Fruit fly (Drosophila melanogaster): ENCODE data around the gene Rab9.

Gene Rab9

dm6 chr2L:19462898-19463297, 30.5 kb downstream of the Rab9 start:
- peak; percentile 72; the same call in 2 of the 3 replicates for TF ChIP-seq CG4496 (GFP tag; IDR thresholded peaks at IDR 0.05)
- no peak for TF ChIP-seq CG15710 (tag; optimal IDR thresholded peaks at IDR 0.05)
- TF ChIP-seq Ets98B (GFP tag; IDR thresholded peaks at IDR 0.05) = peak; percentile 19; the same call in 1 of the 2 replicates
- TF ChIP-seq Pif1A (GFP tag; optimal IDR thresholded peaks at IDR 0.05) = no peak
- no peak for TF ChIP-seq EcR (GFP tag; optimal IDR thresholded peaks at IDR 0.05)
- TF ChIP-seq gl (tag; optimal IDR thresholded peaks at IDR 0.05) = no peak
- TF ChIP-seq CG12605 (GFP tag; IDR thresholded peaks at IDR 0.05) = no peak
- no peak for TF ChIP-seq CG32121 (GFP tag; IDR thresholded peaks at IDR 0.05)
- no peak for TF ChIP-seq CG8301 (tag; optimal IDR thresholded peaks at IDR 0.05)
- TF ChIP-seq D1 (tag; optimal IDR thresholded peaks at IDR 0.05) = no peak

dm6 chr2L:19463405-19463804, 31.0 kb downstream of the Rab9 start:
- TF ChIP-seq CG17806 (tag; optimal IDR thresholded peaks at IDR 0.05) (no peak), CG32121 (GFP tag; IDR thresholded peaks at IDR 0.05) (no peak), CG15710 (tag; optimal IDR thresholded peaks at IDR 0.05) (no peak), CG8159 (tag; optimal IDR thresholded peaks at IDR 0.05) (no peak), CG8301 (tag; optimal IDR thresholded peaks at IDR 0.05) (peak; percentile 8), fd96Ca (GFP tag; IDR thresholded peaks at IDR 0.05) (no peak), rn (GFP tag; IDR thresholded peaks at IDR 0.05) (no peak), gl (tag; optimal IDR thresholded peaks at IDR 0.05) (no peak), CG14655 (GFP tag; optimal IDR thresholded peaks at IDR 0.05) (peak; percentile 70), CG9948 (tag; optimal IDR thresholded peaks at IDR 0.05) (peak; percentile 23), CG13204 (GFP tag; optimal IDR thresholded peaks at IDR 0.05) (no peak), Pif1B (GFP tag; optimal IDR thresholded peaks at IDR 0.05) (no peak), CG10348 (GFP tag; IDR thresholded peaks at IDR 0.05) (no peak), Ets98B (GFP tag; IDR thresholded peaks at IDR 0.05) (no peak), D1 (tag; optimal IDR thresholded peaks at IDR 0.05) (no peak), CG12605 (GFP tag; IDR thresholded peaks at IDR 0.05) (0 out of 2 replicates have a peak, but pooled peaks have one; percentile 7), CG34367 (tag; optimal IDR thresholded peaks at IDR 0.05) (no peak), Pif1A (GFP tag; optimal IDR thresholded peaks at IDR 0.05) (peak; percentile 2), EcR (GFP tag; optimal IDR thresholded peaks at IDR 0.05) (no peak), Snoo (tag; optimal IDR thresholded peaks at IDR 0.05) (no peak), CG4496 (GFP tag; IDR thresholded peaks at IDR 0.05) (no peak)

dm6 chr2L:19463824-19464317, 31.5 kb downstream of the Rab9 start, which contains the start of gene tj:
Gene tj (plus strand): TSS chr2L:19464267.
- TF ChIP-seq CG4496 (GFP tag; IDR thresholded peaks at IDR 0.05) (peak; percentile 53; the same call in 1 of the 3 replicates), CG34367 (tag; optimal IDR thresholded peaks at IDR 0.05) (no peak)

dm6 chr2L:19469090-19469489, 36.7 kb downstream of the Rab9 start:
- TF ChIP-seq CG14655 (GFP tag; optimal IDR thresholded peaks at IDR 0.05) (no peak), CG34367 (tag; optimal IDR thresholded peaks at IDR 0.05) (no peak), CG8159 (tag; optimal IDR thresholded peaks at IDR 0.05) (no peak), Pif1A (GFP tag; optimal IDR thresholded peaks at IDR 0.05) (no peak), CG10348 (GFP tag; IDR thresholded peaks at IDR 0.05) (no peak), Ets98B (GFP tag; IDR thresholded peaks at IDR 0.05) (no peak), CG4496 (GFP tag; IDR thresholded peaks at IDR 0.05) (no peak)

dm6 chr2L:19469751-19470150, 37.4 kb downstream of the Rab9 start:
- TF ChIP-seq rn (GFP tag; IDR thresholded peaks at IDR 0.05) (no peak), CG8159 (tag; optimal IDR thresholded peaks at IDR 0.05) (peak; percentile 41)

dm6 chr2L:19472256-19472655, 39.9 kb downstream of the Rab9 start:
- TF ChIP-seq CG14655 (GFP tag; optimal IDR thresholded peaks at IDR 0.05) = no peak
- TF ChIP-seq CG15710 (tag; optimal IDR thresholded peaks at IDR 0.05) = no peak
- TF ChIP-seq rn (GFP tag; IDR thresholded peaks at IDR 0.05) = no peak
- no peak for TF ChIP-seq Ets98B (GFP tag; IDR thresholded peaks at IDR 0.05)
- TF ChIP-seq CG9948 (tag; optimal IDR thresholded peaks at IDR 0.05) = no peak
- TF ChIP-seq CG8301 (tag; optimal IDR thresholded peaks at IDR 0.05) = no peak
- TF ChIP-seq CG8159 (tag; optimal IDR thresholded peaks at IDR 0.05) = no peak
- no peak for TF ChIP-seq CG4496 (GFP tag; IDR thresholded peaks at IDR 0.05)
- TF ChIP-seq Snoo (tag; optimal IDR thresholded peaks at IDR 0.05) = no peak
- no peak for TF ChIP-seq D1 (tag; optimal IDR thresholded peaks at IDR 0.05)
- TF ChIP-seq CG17806 (tag; optimal IDR thresholded peaks at IDR 0.05) = no peak
- TF ChIP-seq Pif1B (GFP tag; optimal IDR thresholded peaks at IDR 0.05) = no peak

dm6 chr2L:19473397-19474009, 41.1 kb downstream of the Rab9 start:
- TF ChIP-seq EcR (GFP tag; optimal IDR thresholded peaks at IDR 0.05) (no peak), CG15710 (tag; optimal IDR thresholded peaks at IDR 0.05) (no peak), CG8159 (tag; optimal IDR thresholded peaks at IDR 0.05) (no peak), CG8301 (tag; optimal IDR thresholded peaks at IDR 0.05) (no peak), Pif1A (GFP tag; optimal IDR thresholded peaks at IDR 0.05) (no peak), CG9948 (tag; optimal IDR thresholded peaks at IDR 0.05) (no peak), D1 (tag; optimal IDR thresholded peaks at IDR 0.05) (no peak), CG4496 (GFP tag; IDR thresholded peaks at IDR 0.05) (no peak), Ets98B (GFP tag; IDR thresholded peaks at IDR 0.05) (no peak), CG13204 (GFP tag; optimal IDR thresholded peaks at IDR 0.05) (no peak), rn (GFP tag; IDR thresholded peaks at IDR 0.05) (no peak)

Data from whole organism, pupa.